Worm (Caenorhabditis elegans) whole organism, mixed stage, embryonic: ENCODE measurements around the gene M02D8.6.
A peak's percentile ranks its signal among the peaks of the same experiment; 100 is the strongest.

Experiments
- bed-3 ChIP-seq: fragments of 200-800 bp; sonication (Bioruptor generic); optimal IDR thresholded peaks from 3 replicates; lab custom pipeline; 2018; ENCODE audit warnings: mild to moderate bottlenecking, missing genetic modification characterization, moderate library complexity, missing compliant biosample characterization
- blmp-1 ChIP-seq: fragments of 150-350 bp; optimal IDR thresholded peaks from 2 replicates; lab custom pipeline; 2014; ENCODE audit warnings: missing biosample characterization, missing genetic modification characterization
- ceh-39 ChIP-seq: fragments of 150-350 bp; optimal IDR thresholded peaks from 2 replicates; lab custom pipeline; 2014; ENCODE audit warnings: missing biosample characterization, missing genetic modification characterization
- cnd-1 ChIP-seq: fragments of 200-800 bp; sonication (Bioruptor generic); optimal IDR thresholded peaks from 2 replicates; lab custom pipeline; 2018; ENCODE audit warnings: mild to moderate bottlenecking, missing genetic modification characterization, missing compliant biosample characterization
- drap-1 ChIP-seq: fragments of 200-800 bp; sonication (Bioruptor generic); optimal IDR thresholded peaks from 3 replicates; lab custom pipeline; 2018; ENCODE audit warnings: mild to moderate bottlenecking, missing genetic modification characterization, missing compliant biosample characterization
- elt-1 ChIP-seq: sonication (generic microtip); optimal IDR thresholded peaks from 2 replicates; lab custom pipeline; 2017; ENCODE audit warnings: missing genetic modification characterization, mild to moderate bottlenecking, missing compliant biosample characterization, antibody characterized with exemption, moderate library complexity, borderline replicate concordance; ENCODE audit not compliant: insufficient read depth
- elt-3 ChIP-seq: fragments of 150-350 bp; optimal IDR thresholded peaks from 2 replicates; lab custom pipeline; 2014; ENCODE audit warnings: missing biosample characterization, missing genetic modification characterization
- flh-1 ChIP-seq: fragments of 200-800 bp; sonication (Bioruptor generic); optimal IDR thresholded peaks from 2 replicates; lab custom pipeline; 2018; ENCODE audit warnings: mild to moderate bottlenecking, missing genetic modification characterization, moderate library complexity, missing compliant biosample characterization
- hlh-1 ChIP-seq: fragments of 150-350 bp; optimal IDR thresholded peaks from 2 replicates; lab custom pipeline; 2014; ENCODE audit warnings: missing biosample characterization, missing genetic modification reagents, missing genetic modification characterization
- lin-13 ChIP-seq: fragments of 150-350 bp; optimal IDR thresholded peaks from 2 replicates; lab custom pipeline; 2014; ENCODE audit warnings: missing biosample characterization, missing genetic modification characterization
- lin-32 ChIP-seq: fragments of 200-800 bp; sonication (Bioruptor generic); optimal IDR thresholded peaks from 2 replicates; lab custom pipeline; 2018; ENCODE audit warnings: mild to moderate bottlenecking, missing genetic modification characterization, missing compliant biosample characterization
- mls-2 ChIP-seq: sonication (generic microtip); optimal IDR thresholded peaks from 2 replicates; lab custom pipeline; 2016; ENCODE audit warnings: mild to moderate bottlenecking, missing genetic modification characterization, moderate library complexity, missing compliant biosample characterization
- nhr-12 ChIP-seq: fragments of 150-350 bp; optimal IDR thresholded peaks from 2 replicates; lab custom pipeline; 2014; ENCODE audit warnings: missing biosample characterization, missing genetic modification characterization
- nhr-2 ChIP-seq: fragments of 150-350 bp; optimal IDR thresholded peaks from 2 replicates; lab custom pipeline; 2014; ENCODE audit warnings: missing biosample characterization, missing genetic modification characterization
- nhr-237 ChIP-seq: fragments of 150-350 bp; optimal IDR thresholded peaks from 2 replicates; lab custom pipeline; 2014; ENCODE audit warnings: missing biosample characterization, missing genetic modification characterization
- nhr-76 ChIP-seq: sonication (generic microtip); optimal IDR thresholded peaks from 2 replicates; lab custom pipeline; 2017; ENCODE audit warnings: missing biosample characterization, missing genetic modification characterization
- pha-4 ChIP-seq: fragments of 150-350 bp; optimal IDR thresholded peaks from 2 replicates; lab custom pipeline; 2018; ENCODE audit warnings: missing biosample characterization, missing genetic modification reagents, missing genetic modification characterization
- sem-2 ChIP-seq: fragments of 200-800 bp; sonication (Bioruptor generic); optimal IDR thresholded peaks from 2 replicates; lab custom pipeline; 2018; ENCODE audit warnings: mild to moderate bottlenecking, missing genetic modification characterization, missing compliant biosample characterization
- snpc-4 ChIP-seq: fragments of 150-350 bp; optimal IDR thresholded peaks from 2 replicates; lab custom pipeline; 2014; ENCODE audit warnings: missing biosample characterization, missing genetic modification characterization
- sptf-1 ChIP-seq: sonication (generic microtip); optimal IDR thresholded peaks from 2 replicates; lab custom pipeline; 2017; ENCODE audit warnings: mild to moderate bottlenecking, missing genetic modification characterization, moderate library complexity, missing compliant biosample characterization
- tbx-8 ChIP-seq: fragments of 200-800 bp; sonication (Bioruptor generic); optimal IDR thresholded peaks from 2 replicates; lab custom pipeline; 2018; ENCODE audit warnings: mild to moderate bottlenecking, missing genetic modification characterization, moderate library complexity, missing compliant biosample characterization
- unc-120 ChIP-seq: sonication (generic microtip); optimal IDR thresholded peaks from 2 replicates; lab custom pipeline; 2017; ENCODE audit warnings: missing genetic modification characterization, missing compliant biosample characterization; ENCODE audit not compliant: poor library complexity, severe bottlenecking
- unc-39 ChIP-seq: fragments of 150-350 bp; optimal IDR thresholded peaks from 2 replicates; lab custom pipeline; 2014; ENCODE audit warnings: missing biosample characterization, missing genetic modification characterization
- unc-62 ChIP-seq: fragments of 150-350 bp; optimal IDR thresholded peaks from 2 replicates; lab custom pipeline; 2014; ENCODE audit warnings: missing biosample characterization, missing genetic modification reagents, missing genetic modification characterization
- zip-8 ChIP-seq: fragments of 150-350 bp; optimal IDR thresholded peaks from 2 replicates; lab custom pipeline; 2014; ENCODE audit warnings: missing biosample characterization, missing genetic modification characterization
- ztf-11 ChIP-seq: fragments of 150-350 bp; optimal IDR thresholded peaks from 2 replicates; lab custom pipeline; 2014; ENCODE audit warnings: missing biosample characterization, missing genetic modification characterization

M02D8.6 gene

ce11 chrX:8712662-8713061 lies 19.1 kb downstream of the M02D8.6 start:
- TF ChIP-seq tbx-8 (GFP tag; lab: Kevin White, UChicago) (no peak), elt-1 (no peak), cnd-1 (tag; lab: Kevin White, UChicago) (no peak), snpc-4 (tag; lab: Kevin White, UChicago) (no peak), drap-1 (GFP tag; lab: Kevin White, UChicago) (no peak), nhr-2 (tag; lab: Kevin White, UChicago) (no peak), ceh-39 (tag; lab: Kevin White, UChicago) (no peak), nhr-76 (tag; lab: Kevin White, UChicago) (no peak), flh-1 (no peak), elt-3 (tag; lab: Kevin White, UChicago) (no peak), mls-2 (tag; lab: Kevin White, UChicago) (no peak)

ce11 chrX:8711141-8711645 lies 20.5 kb downstream of the M02D8.6 start, which contains the start of gene F53A9.1:
TSS of gene F53A9.1 (plus strand) at chrX:8711595.
- TF ChIP-seq nhr-237 (tag; lab: Kevin White, UChicago) (no peak), lin-32 (no peak), nhr-76 (tag; lab: Kevin White, UChicago) (no peak), unc-62 (GFP tag; lab: Kevin White, UChicago) (no peak), snpc-4 (tag; lab: Kevin White, UChicago) (no peak), unc-39 (tag; lab: Kevin White, UChicago) (no peak), ztf-11 (no peak), sptf-1 (no peak), tbx-8 (GFP tag; lab: Kevin White, UChicago) (no peak)

ce11 chrX:8709424-8709823 lies 22.3 kb downstream of the M02D8.6 start, which contains the start of gene kreg-1:
TSS of gene kreg-1 (plus strand) at chrX:8709764.
- TF ChIP-seq pha-4 (no peak), lin-32 (no peak), zip-8 (tag; lab: Kevin White, UChicago) (peak; percentile 9), ceh-39 (tag; lab: Kevin White, UChicago) (no peak)

- TF ChIP-seq lin-13 (tag; lab: Kevin White, UChicago), result no peak
- no peak for TF ChIP-seq ceh-39 (tag; lab: Kevin White, UChicago)
- TF ChIP-seq ztf-11, result no peak
- TF ChIP-seq blmp-1 (tag; lab: Kevin White, UChicago), result no peak
- no peak for TF ChIP-seq sem-2 (GFP tag; lab: Kevin White, UChicago)
- no peak for TF ChIP-seq elt-1
- TF ChIP-seq lin-32, result no peak
- TF ChIP-seq zip-8 (tag; lab: Kevin White, UChicago), result no peak
- TF ChIP-seq pha-4, result no peak
Measured at ce11 chrX:8708053-8708452, 23.7 kb downstream of the M02D8.6 start, which contains the start of gene F53A9.3. TSS of gene F53A9.3 (plus strand) at chrX:8708353.

ce11 chrX:8704830-8705229 lies 26.9 kb downstream of the M02D8.6 start:
- TF ChIP-seq bed-3 (GFP tag; lab: Kevin White, UChicago) (no peak), unc-39 (tag; lab: Kevin White, UChicago) (no peak), nhr-2 (tag; lab: Kevin White, UChicago) (no peak), nhr-12 (tag; lab: Kevin White, UChicago) (no peak), nhr-76 (tag; lab: Kevin White, UChicago) (no peak), cnd-1 (tag; lab: Kevin White, UChicago) (no peak), flh-1 (no peak), zip-8 (tag; lab: Kevin White, UChicago) (no peak), hlh-1 (tag; lab: Kevin White, UChicago) (no peak)

DNA sequence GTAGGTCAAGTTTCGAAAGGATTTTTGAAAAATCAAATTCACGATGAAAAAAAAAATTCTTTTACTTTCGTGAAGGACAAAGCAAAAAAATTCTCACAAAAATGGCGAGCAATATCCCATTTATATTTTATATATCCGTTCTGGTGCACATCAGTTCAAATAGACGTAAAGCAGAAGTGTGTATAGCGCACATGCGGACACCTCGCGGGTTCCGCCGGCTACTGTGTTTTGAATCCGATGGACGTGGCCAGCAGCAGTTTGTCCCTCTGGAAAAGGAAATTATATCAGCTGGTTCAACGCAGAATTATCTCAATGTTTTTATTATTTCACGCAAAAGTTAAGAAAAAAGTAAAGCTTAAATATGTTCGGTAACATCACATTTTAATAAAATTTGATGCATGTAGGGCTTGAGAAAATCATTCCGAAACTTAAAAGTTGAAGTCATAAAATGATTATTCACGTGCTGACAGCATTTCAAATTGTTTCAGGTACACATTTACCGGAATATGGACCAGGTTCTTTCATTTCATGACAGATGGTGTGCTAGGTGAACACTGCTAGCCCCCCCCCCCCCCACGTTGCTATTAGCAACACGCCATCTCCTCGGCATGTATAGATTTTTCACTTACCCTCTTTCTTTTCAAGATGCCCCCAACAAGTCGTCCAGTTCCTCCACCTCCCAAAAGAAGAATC lies 27.9 kb downstream of the M02D8.6 start, which contains the start of gene jbts-14:
Gene jbts-14, plus strand, starts transcription at position 643 of the 693 bp plus-strand sequence.
- no peak for TF ChIP-seq nhr-76 (tag; lab: Kevin White, UChicago)
- no peak for TF ChIP-seq unc-120 (tag; lab: Kevin White, UChicago)
- no peak for TF ChIP-seq snpc-4 (tag; lab: Kevin White, UChicago)
